Worm (Caenorhabditis elegans) whole organism, L4 larva: Measurements from ENCODE around the gene scl-19.

Experiments used
- F49E8.2 ChIP-seq: sonication (generic microtip); optimal IDR thresholded peaks from 2 replicates; lab custom pipeline; 2016; ENCODE audit warnings: missing compliant biosample characterization, mild to moderate bottlenecking, missing genetic modification characterization, borderline replicate concordance
- Y105C5A.15 ChIP-seq: fragments of 200-800 bp; sonication (Bioruptor generic); IDR thresholded peaks from 2 replicates; pipeline ENCODE4 v1.3.6; 2022; ENCODE audit warnings: missing genetic modification characterization, missing compliant biosample characterization
- ceh-82 ChIP-seq: sonication (generic microtip); optimal IDR thresholded peaks from 2 replicates; lab custom pipeline; 2017; ENCODE audit warnings: missing biosample characterization, missing genetic modification characterization
- daf-16 ChIP-seq, 3 experiments: sonication (generic microtip); optimal IDR thresholded peaks; 2 replicates each; lab custom pipeline; 2016 to 2017; ENCODE audit warnings: missing genetic modification characterization in 3 of 3, missing genetic modification reagents in 3 of 3, mild to moderate bottlenecking in 2 of 3, missing compliant biosample characterization in 2 of 3, missing biosample characterization in 1 of 3, moderate library complexity in 1 of 3
- hlh-30 ChIP-seq: sonication (generic microtip); optimal IDR thresholded peaks from 2 replicates; lab custom pipeline; 2017; ENCODE audit warnings: antibody characterized with exemption, mild to moderate bottlenecking, missing genetic modification characterization, missing compliant biosample characterization; ENCODE audit not compliant: insufficient read depth
- lin-13 ChIP-seq: fragments of 150-350 bp; optimal IDR thresholded peaks from 2 replicates; lab custom pipeline; 2014; ENCODE audit warnings: missing biosample characterization, missing genetic modification reagents, missing genetic modification characterization
- lin-15B ChIP-seq: fragments of 150-350 bp; sonication (generic microtip); optimal IDR thresholded peaks from 3 replicates; lab custom pipeline; 2014; ENCODE audit warnings: missing biosample characterization, missing genetic modification characterization
- lin-39 ChIP-seq: fragments of 150-350 bp; optimal IDR thresholded peaks from 2 replicates; lab custom pipeline; 2014; ENCODE audit warnings: missing biosample characterization, missing genetic modification reagents, missing genetic modification characterization
- nhr-76 ChIP-seq: fragments of 150-350 bp; optimal IDR thresholded peaks from 2 replicates; lab custom pipeline; 2014; ENCODE audit warnings: missing biosample characterization, missing genetic modification characterization
- pha-4 ChIP-seq, 2 experiments: fragments of 150-350 bp in 1 of 2; fragments of 200-800 bp in 1 of 2; sonication (Bioruptor generic) in 1 of 2; IDR thresholded peaks in 1 of 2; optimal IDR thresholded peaks in 1 of 2; 2 replicates each; pipeline versions ENCODE4 v1.3.6 to Lab custom; 2014 to 2022; ENCODE audit warnings: missing genetic modification characterization in 2 of 2, missing genetic modification reagents in 2 of 2, missing biosample characterization in 1 of 2, missing compliant biosample characterization in 1 of 2
- spr-3 ChIP-seq: fragments of 200-800 bp; sonication (Bioruptor generic); optimal IDR thresholded peaks from 2 replicates; lab custom pipeline; 2018; ENCODE audit warnings: mild to moderate bottlenecking, missing genetic modification characterization, missing compliant biosample characterization
- unc-62 ChIP-seq, 3 experiments: fragments of 150-350 bp in 1 of 3; sonication (generic microtip); optimal IDR thresholded peaks in 2 of 3; peaks in 1 of 3; 1 replicate in 1 of 3; 2 replicates in 2 of 3; lab custom pipeline; 2014 to 2017; ENCODE audit warnings: missing biosample characterization in 3 of 3, missing genetic modification characterization in 3 of 3, missing genetic modification reagents in 3 of 3, missing genotype in 1 of 3
- zip-11 ChIP-seq: fragments of 200-800 bp; sonication (Bioruptor generic); IDR thresholded peaks from 2 replicates; pipeline ENCODE4 v1.3.6; 2022; ENCODE audit warnings: missing genetic modification characterization, missing compliant biosample characterization

- TF ChIP-seq F49E8.2 (tag; lab: Kevin White, UChicago) (no peak), unc-62 (GFP tag; optimal IDR thresholded peaks at IDR 0.05 in 1 of 2; lab: Kevin White, UChicago) (no peak), unc-62 (tag; optimal IDR thresholded peaks at IDR 0.05; lab: Kevin White, UChicago) (no peak), zip-11 (GFP tag; lab: Robert Waterston, UW) (no peak), Y105C5A.15 (GFP tag; lab: Robert Waterston, UW) (no peak), lin-39 (tag; lab: Kevin White, UChicago) (no peak), nhr-76 (no peak), ceh-82 (no peak), daf-16 (GFP tag; optimal IDR thresholded peaks at IDR 0.05; lab: Kevin White, UChicago) (no peak), daf-16 (tag; optimal IDR thresholded peaks at IDR 0.05; lab: Kevin White, UChicago) (no peak), pha-4 (GFP tag; IDR thresholded peaks at IDR 0.05; lab: Robert Waterston, UW) (no peak), pha-4 (tag; optimal IDR thresholded peaks at IDR 0.05; lab: Kevin White, UChicago) (no peak), lin-15B (tag; lab: Kevin White, UChicago) (no peak), lin-13 (GFP tag; lab: Kevin White, UChicago) (no peak), hlh-30 (tag; lab: Kevin White, UChicago) (no peak), spr-3 (GFP tag; lab: Kevin White, UChicago) (no peak)
Measured at ce11 chrV:18772761-18773160, 41.0 kb downstream of the scl-19 start, which contains the start of gene clec-257.
